Fruit fly (Drosophila melanogaster) whole organism, embryonic: ENCODE data around the gene Blos4.

Source experiments
- Abd-B ChIP-seq: fragments of 200-800 bp; sonication (Bioruptor generic); optimal IDR thresholded peaks from 2 replicates; lab custom pipeline; 2018; ENCODE audit warnings: missing biosample characterization, mild to moderate bottlenecking, missing genetic modification characterization, moderate library complexity
- Bdp1 ChIP-seq: fragments of 200-800 bp; sonication (Bioruptor generic); optimal IDR thresholded peaks from 3 replicates; lab custom pipeline; 2016; ENCODE audit warnings: missing biosample characterization, missing genetic modification characterization
- Bteb2 ChIP-seq: fragments of 200-800 bp; sonication (Bioruptor generic); optimal IDR thresholded peaks from 2 replicates; lab custom pipeline; 2016; ENCODE audit warnings: missing biosample characterization, missing genetic modification characterization
- CG13775 ChIP-seq: fragments of 200-800 bp; sonication (Bioruptor generic); optimal IDR thresholded peaks from 3 replicates; lab custom pipeline; 2017; ENCODE audit warnings: missing biosample characterization, mild to moderate bottlenecking, missing genetic modification characterization
- CG15011 ChIP-seq: fragments of 200-800 bp; sonication (Bioruptor generic); optimal IDR thresholded peaks from 3 replicates; lab custom pipeline; 2018; ENCODE audit warnings: missing biosample characterization, mild to moderate bottlenecking, missing genetic modification characterization
- CG15073 ChIP-seq: fragments of 200-800 bp; sonication (Bioruptor generic); optimal IDR thresholded peaks from 2 replicates; lab custom pipeline; 2016; ENCODE audit warnings: missing biosample characterization, missing genetic modification characterization
- CG1832 ChIP-seq: fragments of 200-800 bp; sonication (Bioruptor generic); optimal IDR thresholded peaks from 2 replicates; lab custom pipeline; 2017; ENCODE audit warnings: missing biosample characterization, mild to moderate bottlenecking, missing genetic modification characterization, inconsistent platforms
- CG2202 ChIP-seq: fragments of 200-800 bp; sonication (Bioruptor generic); optimal IDR thresholded peaks from 2 replicates; lab custom pipeline; 2018; ENCODE audit warnings: missing biosample characterization, mild to moderate bottlenecking, missing genetic modification characterization
- CG6654 ChIP-seq: fragments of 200-800 bp; sonication (Bioruptor generic); optimal IDR thresholded peaks from 2 replicates; lab custom pipeline; 2017; ENCODE audit warnings: missing biosample characterization, mild to moderate bottlenecking, missing genetic modification characterization
- CG7928 ChIP-seq: fragments of 200-800 bp; sonication (Bioruptor generic); optimal IDR thresholded peaks from 2 replicates; lab custom pipeline; 2017; ENCODE audit warnings: missing biosample characterization, mild to moderate bottlenecking, missing genetic modification characterization
- CG7963 ChIP-seq: fragments of 200-800 bp; sonication (Bioruptor generic); IDR thresholded peaks from 3 replicates; pipeline ENCODE4 v1.3.6; 2022; ENCODE audit warnings: missing biosample characterization, missing genetic modification characterization; ENCODE audit not compliant: partially characterized antibody
- CG8290 ChIP-seq, 3 experiments: fragments of 200-800 bp; sonication (Bioruptor generic); optimal IDR thresholded peaks; 2 replicates each; lab custom pipeline; 2016 to 2019; ENCODE audit warnings: missing biosample characterization in 3 of 3, missing genetic modification characterization in 3 of 3, mild to moderate bottlenecking in 2 of 3, moderate library complexity in 1 of 3
- CrebB ChIP-seq: fragments of 200-800 bp; sonication (Bioruptor generic); optimal IDR thresholded peaks from 3 replicates; lab custom pipeline; 2018; ENCODE audit warnings: missing biosample characterization, mild to moderate bottlenecking, missing genetic modification characterization
- D19B ChIP-seq: fragments of 200-800 bp; sonication (Bioruptor generic); optimal IDR thresholded peaks from 2 replicates; lab custom pipeline; 2017; ENCODE audit warnings: missing biosample characterization, mild to moderate bottlenecking, missing genetic modification characterization
- Dll ChIP-seq: fragments of 200-800 bp; sonication (Bioruptor generic); IDR thresholded peaks from 4 replicates; pipeline ENCODE4 v1.3.6; 2022; ENCODE audit warnings: missing biosample characterization, missing genetic modification characterization; ENCODE audit not compliant: partially characterized antibody
- ERR ChIP-seq: fragments of 200-800 bp; sonication (Bioruptor generic); optimal IDR thresholded peaks from 2 replicates; lab custom pipeline; 2016; ENCODE audit warnings: missing biosample characterization, missing genetic modification characterization
- Kr ChIP-seq: fragments of 200-800 bp; sonication (Bioruptor generic); optimal IDR thresholded peaks from 2 replicates; lab custom pipeline; 2017; ENCODE audit warnings: missing biosample characterization, mild to moderate bottlenecking, missing genetic modification characterization
- MBD-R2 ChIP-seq: fragments of 200-800 bp; sonication (Bioruptor generic); IDR thresholded peaks from 2 replicates; pipeline ENCODE4 v1.3.6; 2022; ENCODE audit warnings: missing biosample characterization, missing genetic modification characterization
- Oli ChIP-seq: fragments of 200-800 bp; sonication (Bioruptor generic); optimal IDR thresholded peaks from 2 replicates; lab custom pipeline; 2018; ENCODE audit warnings: missing biosample characterization, mild to moderate bottlenecking, missing genetic modification characterization, moderate library complexity
- Rx ChIP-seq: fragments of 200-800 bp; sonication (Bioruptor generic); IDR thresholded peaks from 2 replicates; pipeline ENCODE4 v1.3.6; 2022; ENCODE audit warnings: missing biosample characterization, missing genetic modification characterization
- Side ChIP-seq: fragments of 200-800 bp; sonication (Bioruptor generic); optimal IDR thresholded peaks from 2 replicates; lab custom pipeline; 2016; ENCODE audit warnings: missing biosample characterization, missing genetic modification characterization
- Six4 ChIP-seq: fragments of 200-800 bp; sonication (Bioruptor generic); optimal IDR thresholded peaks from 2 replicates; lab custom pipeline; 2016; ENCODE audit warnings: missing biosample characterization, missing genetic modification characterization
- Sox100B ChIP-seq: fragments of 200-800 bp; sonication (Bioruptor generic); optimal IDR thresholded peaks from 3 replicates; lab custom pipeline; 2018; ENCODE audit warnings: missing biosample characterization, mild to moderate bottlenecking, missing genetic modification characterization
- Sox102F ChIP-seq: fragments of 200-800 bp; sonication (Bioruptor generic); optimal IDR thresholded peaks from 2 replicates; lab custom pipeline; 2018; ENCODE audit warnings: missing biosample characterization, mild to moderate bottlenecking, missing genetic modification characterization, moderate library complexity
- Stat92E ChIP-seq, 3 experiments: fragments of >200 bp in 2 of 3; fragments of 200-800 bp in 1 of 3; sonication (Bioruptor generic) in 1 of 3; optimal IDR thresholded peaks; 2 replicates each; lab custom pipeline; 2017 to 2019; ENCODE audit warnings: missing biosample characterization in 3 of 3, missing genetic modification characterization in 3 of 3, mild to moderate bottlenecking in 1 of 3, moderate library complexity in 1 of 3
- Xbp1 ChIP-seq: fragments of 200-800 bp; sonication (Bioruptor generic); optimal IDR thresholded peaks from 3 replicates; lab custom pipeline; 2016; ENCODE audit warnings: missing biosample characterization, mild to moderate bottlenecking, missing genetic modification characterization
- ab ChIP-seq: fragments of 200-800 bp; sonication (Bioruptor generic); optimal IDR thresholded peaks from 2 replicates; lab custom pipeline; 2016; ENCODE audit warnings: missing biosample characterization, missing genetic modification characterization
- ara ChIP-seq: fragments of 200-800 bp; sonication (Bioruptor generic); IDR thresholded peaks from 2 replicates; pipeline ENCODE4 v1.3.6; 2022; ENCODE audit warnings: missing biosample characterization, missing genetic modification characterization
- br ChIP-seq: fragments of >200 bp; optimal IDR thresholded peaks from 2 replicates; lab custom pipeline; 2017
- cas ChIP-seq: fragments of 200-800 bp; sonication (Bioruptor generic); IDR thresholded peaks from 2 replicates; pipeline ENCODE4 v1.3.6; 2022; ENCODE audit warnings: missing biosample characterization, missing genetic modification characterization
- cato ChIP-seq: fragments of 200-800 bp; sonication (Bioruptor generic); optimal IDR thresholded peaks from 2 replicates; lab custom pipeline; 2016; ENCODE audit warnings: missing biosample characterization, missing genetic modification characterization, borderline replicate concordance
- croc ChIP-seq: fragments of 200-800 bp; sonication (Bioruptor generic); conservative IDR thresholded peaks from 3 replicates; pipeline ENCODE4 v1.3.6; 2022; ENCODE audit warnings: missing biosample characterization, missing genetic modification characterization
- danr ChIP-seq: fragments of 200-800 bp; sonication (Bioruptor generic); IDR thresholded peaks from 2 replicates; pipeline ENCODE4 v1.3.6; 2022; ENCODE audit warnings: missing biosample characterization, missing genetic modification characterization
- dimm ChIP-seq: fragments of 200-800 bp; sonication (Bioruptor generic); IDR thresholded peaks from 2 replicates; pipeline ENCODE4 v1.3.6; 2022; ENCODE audit warnings: missing biosample characterization, missing genetic modification characterization
- dmrt99B ChIP-seq: fragments of 200-800 bp; sonication (Bioruptor generic); optimal IDR thresholded peaks from 2 replicates; lab custom pipeline; 2018; ENCODE audit warnings: missing biosample characterization, mild to moderate bottlenecking, missing genetic modification characterization, moderate library complexity
- fu2 ChIP-seq: fragments of 200-800 bp; sonication (Bioruptor generic); optimal IDR thresholded peaks from 2 replicates; lab custom pipeline; 2016; ENCODE audit warnings: missing biosample characterization, missing genetic modification characterization
- gfzf ChIP-seq: fragments of 200-800 bp; sonication (Bioruptor generic); optimal IDR thresholded peaks from 2 replicates; lab custom pipeline; 2016; ENCODE audit warnings: missing biosample characterization, mild to moderate bottlenecking, missing genetic modification characterization, moderate library complexity
- grau ChIP-seq: fragments of 200-800 bp; optimal IDR thresholded peaks from 3 replicates; lab custom pipeline; 2019; ENCODE audit warnings: missing biosample characterization, mild to moderate bottlenecking, missing genetic modification characterization, moderate library complexity
- kni ChIP-seq: fragments of 200-800 bp; sonication (Bioruptor generic); optimal IDR thresholded peaks from 3 replicates; lab custom pipeline; 2017; ENCODE audit warnings: mild to moderate bottlenecking, missing biosample characterization, missing genetic modification reagents, missing genetic modification characterization
- knrl ChIP-seq: fragments of 200-800 bp; sonication (Bioruptor generic); IDR thresholded peaks from 3 replicates; pipeline ENCODE4 v1.3.6; 2022; ENCODE audit warnings: missing biosample characterization, missing genetic modification characterization; ENCODE audit not compliant: partially characterized antibody
- lola ChIP-seq, 3 experiments: fragments of >200 bp in 2 of 3; fragments of 200-800 bp in 1 of 3; sonication (Bioruptor generic) in 1 of 3; optimal IDR thresholded peaks; 2 replicates each; lab custom pipeline; 2017 to 2019; ENCODE audit warnings: missing biosample characterization in 3 of 3, missing genetic modification characterization in 3 of 3, mild to moderate bottlenecking in 1 of 3, moderate library complexity in 1 of 3
- nom ChIP-seq: fragments of 200-800 bp; sonication (Bioruptor generic); optimal IDR thresholded peaks from 2 replicates; lab custom pipeline; 2017; ENCODE audit warnings: missing biosample characterization, missing genetic modification characterization, mild to moderate bottlenecking, moderate library complexity, missing genetic modification reagents
- peb ChIP-seq: fragments of 200-800 bp; sonication (Bioruptor generic); IDR thresholded peaks from 2 replicates; pipeline ENCODE4 v1.3.6; 2022; ENCODE audit warnings: missing biosample characterization, missing genetic modification characterization
- sug ChIP-seq: fragments of 200-800 bp; optimal IDR thresholded peaks from 2 replicates; lab custom pipeline; 2019; ENCODE audit warnings: missing biosample characterization, mild to moderate bottlenecking, missing genetic modification characterization, moderate library complexity
- tin ChIP-seq: fragments of 200-800 bp; sonication (Bioruptor generic); optimal IDR thresholded peaks from 3 replicates; lab custom pipeline; 2016; ENCODE audit warnings: missing biosample characterization, missing genetic modification characterization
- trem ChIP-seq: fragments of 200-800 bp; optimal IDR thresholded peaks from 3 replicates; lab custom pipeline; 2019; ENCODE audit warnings: missing biosample characterization, mild to moderate bottlenecking, missing genetic modification characterization, moderate library complexity
- unc-4 ChIP-seq: fragments of 200-800 bp; sonication (Bioruptor generic); IDR thresholded peaks from 2 replicates; pipeline ENCODE4 v1.3.6; 2022; ENCODE audit warnings: missing biosample characterization, missing genetic modification characterization; ENCODE audit not compliant: partially characterized antibody
- zen2 ChIP-seq: fragments of 200-800 bp; sonication (Bioruptor generic); IDR thresholded peaks from 3 replicates; pipeline ENCODE4 v1.3.6; 2022; ENCODE audit warnings: missing biosample characterization, missing genetic modification characterization; ENCODE audit not compliant: partially characterized antibody

Gene Blos4

dm6 chr3L:10861657-10862543, 17.0 kb upstream of the Blos4 start (continued):
- TF ChIP-seq sug (tag; lab: Kevin White, UChicago) (no peak), Dll (no peak), ab (GFP tag; lab: Kevin White, UChicago) (no peak), knrl (GFP tag; lab: Robert Waterston, UW) (no peak), CG13775 (GFP tag; lab: Kevin White, UChicago) (no peak), trem (no peak), peb (GFP tag; lab: Robert Waterston, UW) (no peak), Sox102F (no peak), Sox100B (GFP tag; lab: Kevin White, UChicago) (no peak), dmrt99B (tag; lab: Kevin White, UChicago) (no peak), Oli (tag; lab: Kevin White, UChicago) (no peak), Bteb2 (no peak), Xbp1 (GFP tag; lab: Kevin White, UChicago) (no peak), CG15011 (GFP tag; lab: Kevin White, UChicago) (no peak), Bdp1 (GFP tag; lab: Kevin White, UChicago) (no peak), cato (GFP tag; lab: Kevin White, UChicago) (no peak), croc (GFP tag; lab: Robert Waterston, UW) (no peak), Kr (GFP tag; lab: Kevin White, UChicago) (peak; percentile 10), Six4 (GFP tag; lab: Kevin White, UChicago) (no peak), tin (GFP tag; lab: Kevin White, UChicago) (no peak), danr (no peak), CG8290 (GFP tag; optimal IDR thresholded peaks at IDR 0.05; lab: Kevin White, UChicago) (no peak), CG8290 (tag; optimal IDR thresholded peaks at IDR 0.05; lab: Kevin White, UChicago) (peak in 1 of 2 experiments; percentile 3), Stat92E (GFP tag; optimal IDR thresholded peaks at IDR 0.05; lab: Kevin White, UChicago) (no peak), CrebB (tag; lab: Kevin White, UChicago) (no peak), CG2202 (tag; lab: Kevin White, UChicago) (no peak), Rx (GFP tag; lab: Robert Waterston, UW) (no peak), MBD-R2 (no peak), Abd-B (GFP tag; lab: Kevin White, UChicago) (no peak), CG1832 (GFP tag; lab: Kevin White, UChicago) (peak; percentile 46), lola (GFP tag; optimal IDR thresholded peaks at IDR 0.05; lab: Kevin White, UChicago) (no peak), nom (GFP tag; lab: Kevin White, UChicago) (no peak), CG7928 (no peak), zen2 (GFP tag; lab: Robert Waterston, UW) (no peak), cas (no peak; the same call in 1 of the 2 replicates), D19B (GFP tag; lab: Kevin White, UChicago) (no peak), ara (GFP tag; lab: Robert Waterston, UW) (no peak), br (lab: Kevin White, UChicago) (no peak), CG15073 (no peak), CG7963 (no peak), grau (tag; lab: Kevin White, UChicago) (peak; percentile 31), Side (no peak), CG6654 (GFP tag; lab: Kevin White, UChicago) (no peak), fu2 (no peak), kni (GFP tag; lab: Kevin White, UChicago) (peak; percentile 59), ERR (GFP tag; lab: Kevin White, UChicago) (peak; percentile 30), unc-4 (GFP tag; lab: Robert Waterston, UW) (no peak), gfzf (GFP tag; lab: Kevin White, UChicago) (no peak), dimm (no peak)
